Fruit fly (Drosophila melanogaster): ENCODE data around the gene Dhc16F.
A peak's percentile ranks its signal among the peaks of the same experiment; 100 is the strongest.

Dhc16F gene

dm6 chrX:18092810-18093222 lies 28.5 kb downstream of the Dhc16F start, which contains the start of gene RhoGAP16F (continued):
- TF ChIP-seq ems (GFP tag; optimal IDR thresholded peaks at IDR 0.05) (peak; percentile 78), CG17328 (GFP tag; IDR thresholded peaks at IDR 0.05) (peak; percentile 78), CG18619 (GFP tag; optimal IDR thresholded peaks at IDR 0.05) (peak; percentile 79), Vsx1 (GFP tag; optimal IDR thresholded peaks at IDR 0.05) (peak; percentile 29), MBD-R2 (GFP tag; IDR thresholded peaks at IDR 0.05) (peak; percentile 72), CG9215 (GFP tag; IDR thresholded peaks at IDR 0.05) (peak; percentile 79), cas (GFP tag; IDR thresholded peaks at IDR 0.05) (0 out of 2 replicates have a peak, but pooled peaks have one; percentile 25), Spps (tag; optimal IDR thresholded peaks at IDR 0.05) (peak; percentile 70), CG6791 (GFP tag; IDR thresholded peaks at IDR 0.05; ENCODE audit: partially characterized antibody) (no peak), CG14050 (GFP tag; IDR thresholded peaks at IDR 0.05) (peak; percentile 73), CG12155 (GFP tag; optimal IDR thresholded peaks at IDR 0.05) (peak; percentile 88), vfl (GFP tag; optimal IDR thresholded peaks at IDR 0.05) (peak; percentile 79), TFAM (GFP tag; optimal IDR thresholded peaks at IDR 0.05) (no peak), CG42726 (GFP tag; IDR thresholded peaks at IDR 0.05; ENCODE audit: partially characterized antibody) (no peak), sug (tag; optimal IDR thresholded peaks at IDR 0.05) (peak; percentile 79), CG30403 (GFP tag; optimal IDR thresholded peaks at IDR 0.05) (peak; percentile 91), CG9609 (GFP tag; optimal IDR thresholded peaks at IDR 0.05) (peak; percentile 60), Tbp (GFP tag; optimal IDR thresholded peaks at IDR 0.05) (no peak), CG18262 (tag; optimal IDR thresholded peaks at IDR 0.05) (peak; percentile 84), CG7357 (GFP tag; IDR thresholded peaks at IDR 0.05) (peak; percentile 71; the same call in 2 of the 3 replicates), Kr (GFP tag; optimal IDR thresholded peaks at IDR 0.05) (no peak), Elba2 (GFP tag; optimal IDR thresholded peaks at IDR 0.05) (peak; percentile 52), CG16779 (GFP tag; IDR thresholded peaks at IDR 0.05) (0 out of 2 replicates have a peak, but pooled peaks have one; percentile 24), ham (GFP tag; IDR thresholded peaks at IDR 0.05) (0 out of 2 replicates have a peak, but pooled peaks have one; percentile 22), Dll (GFP tag; IDR thresholded peaks at IDR 0.05; ENCODE audit: partially characterized antibody) (no peak), CG15073 (GFP tag; optimal IDR thresholded peaks at IDR 0.05) (peak; percentile 47), ERR (GFP tag; optimal IDR thresholded peaks at IDR 0.05) (peak; percentile 46), HmgD (GFP tag; optimal IDR thresholded peaks at IDR 0.05) (no peak), zfh1 (GFP tag; IDR thresholded peaks at IDR 0.05) (peak; percentile 90), lmd (GFP tag; IDR thresholded peaks at IDR 0.05) (peak; percentile 85), Mad (GFP tag; optimal IDR thresholded peaks at IDR 0.05) (peak; percentile 80), CG2678 (tag; optimal IDR thresholded peaks at IDR 0.05) (peak; percentile 88), ab (GFP tag; optimal IDR thresholded peaks at IDR 0.05) (peak; percentile 41), CG7987 (GFP tag; optimal IDR thresholded peaks at IDR 0.05) (peak; percentile 61), CG2202 (tag; optimal IDR thresholded peaks at IDR 0.05) (peak; percentile 72), YL-1 (GFP tag; optimal IDR thresholded peaks at IDR 0.05) (peak; percentile 12), CG2712 (tag; optimal IDR thresholded peaks at IDR 0.05) (peak; percentile 88), CG11247 (GFP tag; IDR thresholded peaks at IDR 0.05) (peak; percentile 81), nerfin-2 (GFP tag; IDR thresholded peaks at IDR 0.05; ENCODE audit: partially characterized antibody) (no peak), Gug (GFP tag; IDR thresholded peaks at IDR 0.05) (peak; percentile 83), pho (GFP tag; optimal IDR thresholded peaks at IDR 0.05) (peak; percentile 82), CG3163 (GFP tag; optimal IDR thresholded peaks at IDR 0.05) (peak; percentile 52), CG4360 (GFP tag; IDR thresholded peaks at IDR 0.05) (peak; percentile 45; the same call in 1 of the 2 replicates), ato (GFP tag; IDR thresholded peaks at IDR 0.05; ENCODE audit: partially characterized antibody) (no peak), CG11723 (GFP tag; optimal IDR thresholded peaks at IDR 0.05) (peak; percentile 58), jigr1 (GFP tag; IDR thresholded peaks at IDR 0.05) (peak; percentile 71), stwl (tag; optimal IDR thresholded peaks at IDR 0.05) (peak; percentile 42), fd3F (GFP tag; optimal IDR thresholded peaks at IDR 0.05) (peak; percentile 69), fd64A (GFP tag; optimal IDR thresholded peaks at IDR 0.05) (peak; percentile 17), caup (GFP tag; optimal IDR thresholded peaks at IDR 0.05; ENCODE audit: severe bottlenecking) (peak; percentile 76), Oli (tag; optimal IDR thresholded peaks at IDR 0.05) (peak; percentile 84)
